Fruit fly (Drosophila melanogaster): ENCODE data around the gene CG7214.

CG7214 gene

DNA sequence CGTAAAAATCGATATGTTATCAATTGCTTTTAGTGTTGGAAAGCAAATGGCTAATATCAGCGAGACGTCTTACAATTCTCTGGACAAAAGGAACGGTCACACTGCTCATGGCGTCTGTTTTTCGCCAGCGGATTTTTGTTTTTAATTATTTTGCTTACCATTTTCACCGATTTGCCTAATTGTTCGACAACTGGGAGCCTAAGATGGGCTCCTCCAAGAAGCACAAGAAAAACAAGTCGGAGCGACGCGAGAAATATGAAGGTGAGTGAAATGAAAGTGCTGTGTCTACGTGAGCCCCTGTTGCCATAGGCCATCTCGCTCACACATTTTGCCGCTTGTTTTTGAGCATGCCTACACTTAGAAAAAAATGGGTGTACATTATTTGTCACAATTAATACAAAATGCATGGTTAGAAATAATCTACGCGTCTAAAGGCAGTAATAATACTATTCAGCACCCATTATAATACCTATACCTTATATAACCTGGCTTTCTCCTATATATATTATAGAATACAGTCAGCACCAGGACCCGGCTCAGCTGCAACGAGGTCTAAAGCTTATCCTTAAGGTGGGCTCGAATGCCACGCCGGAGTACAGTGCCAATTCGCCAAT is 38.3 kb upstream of the CG7214 start, which contains the start of gene Brd7-9 (continued):
- TF ChIP-seq eyg (GFP tag; optimal IDR thresholded peaks at IDR 0.05) (peak; percentile 50), CG10654 (GFP tag; optimal IDR thresholded peaks at IDR 0.05) (peak; percentile 71), dmrt11E (tag; optimal IDR thresholded peaks at IDR 0.05) (peak; percentile 52), Oli (tag; optimal IDR thresholded peaks at IDR 0.05) (peak; percentile 73), CG6689 (GFP tag; IDR thresholded peaks at IDR 0.05) (peak; percentile 71), CG1792 (GFP tag; optimal IDR thresholded peaks at IDR 0.05) (peak; percentile 26), Kr (GFP tag; optimal IDR thresholded peaks at IDR 0.05) (no peak), eve (GFP tag; optimal IDR thresholded peaks at IDR 0.05) (no peak), CG8924 (tag; optimal IDR thresholded peaks at IDR 0.05) (peak; percentile 68), bigmax (GFP tag; optimal IDR thresholded peaks at IDR 0.05) (no peak), CG9215 (GFP tag; IDR thresholded peaks at IDR 0.05) (0 out of 2 replicates have a peak, but pooled peaks have one; percentile 22), az2 (GFP tag; optimal IDR thresholded peaks at IDR 0.05) (peak; percentile 70), Ssrp (tag; optimal IDR thresholded peaks at IDR 0.05) (peak; percentile 65), Max (GFP tag; optimal IDR thresholded peaks at IDR 0.05) (peak; percentile 58), Dek (tag; optimal IDR thresholded peaks at IDR 0.05) (peak; percentile 37), CG10366 (GFP tag; IDR thresholded peaks at IDR 0.05) (peak; percentile 73), CG7357 (GFP tag; IDR thresholded peaks at IDR 0.05) (peak; percentile 49; the same call in 1 of the 3 replicates), jumu (GFP tag; optimal IDR thresholded peaks at IDR 0.05) (peak; percentile 65), mirr (GFP tag; optimal IDR thresholded peaks at IDR 0.05) (no peak), CG12155 (GFP tag; optimal IDR thresholded peaks at IDR 0.05) (peak; percentile 98), Blimp-1 (GFP tag; optimal IDR thresholded peaks at IDR 0.05) (peak; percentile 71), CHES-1-like (GFP tag; optimal IDR thresholded peaks at IDR 0.05) (peak; percentile 25), CG32767 (GFP tag; IDR thresholded peaks at IDR 0.05) (peak; percentile 76), HmgZ (tag; optimal IDR thresholded peaks at IDR 0.05) (peak; percentile 74), CG4424 (GFP tag; optimal IDR thresholded peaks at IDR 0.05) (peak; percentile 73), Lim3 (GFP tag; IDR thresholded peaks at IDR 0.05) (no peak), CG11723 (GFP tag; optimal IDR thresholded peaks at IDR 0.05) (peak; percentile 63), CG12659 (GFP tag; optimal IDR thresholded peaks at IDR 0.05) (peak; percentile 62), trem (tag; optimal IDR thresholded peaks at IDR 0.05) (peak; percentile 27), CG11456 (GFP tag; IDR thresholded peaks at IDR 0.05) (peak; percentile 82), CG16863 (GFP tag; optimal IDR thresholded peaks at IDR 0.05) (peak; percentile 49), phol (tag; optimal IDR thresholded peaks at IDR 0.05) (peak; percentile 67), HLH3B (GFP tag; IDR thresholded peaks at IDR 0.05) (peak; percentile 75), Meics (GFP tag; optimal IDR thresholded peaks at IDR 0.05) (peak; percentile 80), CG4730 (GFP tag; IDR thresholded peaks at IDR 0.05) (peak; percentile 60), dimm (GFP tag; IDR thresholded peaks at IDR 0.05) (no peak), CG17912 (GFP tag; optimal IDR thresholded peaks at IDR 0.05) (no peak), da (GFP tag; optimal IDR thresholded peaks at IDR 0.05) (no peak), Awh (GFP tag; IDR thresholded peaks at IDR 0.05) (peak; percentile 82), nau (GFP tag; optimal IDR thresholded peaks at IDR 0.05) (peak; percentile 77), CG4820 (GFP tag; optimal IDR thresholded peaks at IDR 0.05) (peak; percentile 61), repo (GFP tag; optimal IDR thresholded peaks at IDR 0.05) (peak; percentile 15), Sry-β (GFP tag; optimal IDR thresholded peaks at IDR 0.05) (peak; percentile 10), bbx (GFP tag; IDR thresholded peaks at IDR 0.05; ENCODE audit: partially characterized antibody) (peak; percentile 56; the same call in 1 of the 2 replicates), CG17829 (tag; optimal IDR thresholded peaks at IDR 0.05) (peak; percentile 70), Sry-δ (GFP tag; optimal IDR thresholded peaks at IDR 0.05) (peak; percentile 38), Abd-B (GFP tag; optimal IDR thresholded peaks at IDR 0.05) (no peak), pnt (GFP tag; optimal IDR thresholded peaks at IDR 0.05) (peak; percentile 57), gem (tag; optimal IDR thresholded peaks at IDR 0.05) (peak; percentile 81), Hmx (GFP tag; optimal IDR thresholded peaks at IDR 0.05) (peak; percentile 11)

Measured in whole organism, embryonic.